Worm (Caenorhabditis elegans): ENCODE measurements around the gene natc-1.

- TF ChIP-seq nhr-76 (tag; optimal IDR thresholded peaks at IDR 0.05) (no peak), lin-39 (tag; optimal IDR thresholded peaks at IDR 0.05) (no peak), snpc-4 (tag; optimal IDR thresholded peaks at IDR 0.05) (no peak), mdl-1 (tag; optimal IDR thresholded peaks at IDR 0.05) (no peak), nhr-237 (tag; optimal IDR thresholded peaks at IDR 0.05) (no peak), unc-62 (GFP tag; optimal IDR thresholded peaks at IDR 0.05) (no peak), nhr-67 (tag; optimal IDR thresholded peaks at IDR 0.05) (no peak)
Observed at ce11 chrV:8460306-8460705, 1.9 kb upstream of the natc-1 start, which contains the start of gene T23B12.6.

Measured in whole organism, L3 larva.